Fruit fly (Drosophila melanogaster) whole organism, embryonic: ENCODE data around the gene kat80.

Experiments
- Bdp1 ChIP-seq: fragments of 200-800 bp; sonication (Bioruptor generic); optimal IDR thresholded peaks from 3 replicates; lab custom pipeline; 2016; ENCODE audit warnings: missing biosample characterization, missing genetic modification characterization
- CG11560 ChIP-seq: fragments of 200-800 bp; sonication (Bioruptor generic); IDR thresholded peaks from 3 replicates; pipeline ENCODE4 v1.3.6; 2022; ENCODE audit warnings: missing biosample characterization, missing genetic modification characterization
- CG13123 ChIP-seq: fragments of 200-800 bp; sonication (Bioruptor generic); optimal IDR thresholded peaks from 2 replicates; lab custom pipeline; 2016; ENCODE audit warnings: missing biosample characterization, missing genetic modification characterization
- CG13624 ChIP-seq: fragments of 200-800 bp; sonication (Bioruptor generic); optimal IDR thresholded peaks from 2 replicates; lab custom pipeline; 2016; ENCODE audit warnings: missing biosample characterization, missing genetic modification characterization
- CG14050 ChIP-seq: fragments of 200-800 bp; sonication (Bioruptor generic); IDR thresholded peaks from 3 replicates; pipeline ENCODE4 v1.3.6; 2022; ENCODE audit warnings: missing biosample characterization, missing genetic modification characterization
- CG17186 ChIP-seq: fragments of 200-800 bp; sonication (Bioruptor generic); optimal IDR thresholded peaks from 3 replicates; lab custom pipeline; 2017; ENCODE audit warnings: missing biosample characterization, missing genetic modification reagents, missing genetic modification characterization
- CG18619 ChIP-seq: fragments of 200-800 bp; sonication (Bioruptor generic); optimal IDR thresholded peaks from 3 replicates; lab custom pipeline; 2017; ENCODE audit warnings: missing biosample characterization, mild to moderate bottlenecking, missing genetic modification characterization
- CG30431 ChIP-seq: fragments of 200-800 bp; sonication (Bioruptor generic); optimal IDR thresholded peaks from 2 replicates; lab custom pipeline; 2017; ENCODE audit warnings: missing biosample characterization, missing genetic modification characterization
- CG33213 ChIP-seq: fragments of 200-800 bp; sonication (Bioruptor generic); optimal IDR thresholded peaks from 3 replicates; lab custom pipeline; 2016; ENCODE audit warnings: missing biosample characterization, missing genetic modification characterization
- CG3838 ChIP-seq: fragments of 200-800 bp; sonication (Bioruptor generic); optimal IDR thresholded peaks from 3 replicates; lab custom pipeline; 2016; ENCODE audit warnings: missing biosample characterization, missing genetic modification characterization
- CG3847 ChIP-seq: fragments of 200-800 bp; sonication (Bioruptor generic); IDR thresholded peaks from 2 replicates; pipeline ENCODE4 v1.3.6; 2022; ENCODE audit warnings: missing biosample characterization, missing genetic modification characterization
- CG3995 ChIP-seq: fragments of 200-800 bp; sonication (Bioruptor generic); optimal IDR thresholded peaks from 3 replicates; lab custom pipeline; 2016; ENCODE audit warnings: missing biosample characterization, missing genetic modification characterization
- CG4360 ChIP-seq: fragments of 200-800 bp; sonication (Bioruptor generic); IDR thresholded peaks from 2 replicates; pipeline ENCODE4 v1.3.6; 2022; ENCODE audit warnings: missing biosample characterization, missing genetic modification characterization
- CG43689 ChIP-seq: fragments of 200-800 bp; sonication (Bioruptor generic); IDR thresholded peaks from 2 replicates; pipeline ENCODE4 v1.3.6; 2022; ENCODE audit warnings: missing biosample characterization, missing genetic modification characterization
- CG6254 ChIP-seq: fragments of 200-800 bp; sonication (Bioruptor generic); optimal IDR thresholded peaks from 3 replicates; lab custom pipeline; 2017; ENCODE audit warnings: mild to moderate bottlenecking, missing biosample characterization, missing genetic modification reagents, missing genetic modification characterization
- CG9437 ChIP-seq: fragments of 200-800 bp; sonication (Bioruptor generic); optimal IDR thresholded peaks from 2 replicates; lab custom pipeline; 2018; ENCODE audit warnings: missing biosample characterization, mild to moderate bottlenecking, missing genetic modification characterization
- Dad ChIP-seq: fragments of 200-800 bp; sonication (Bioruptor generic); optimal IDR thresholded peaks from 3 replicates; lab custom pipeline; 2016; ENCODE audit warnings: missing biosample characterization, missing genetic modification characterization
- Fer1 ChIP-seq: fragments of 200-800 bp; sonication (Bioruptor generic); optimal IDR thresholded peaks from 2 replicates; lab custom pipeline; 2017; ENCODE audit warnings: missing biosample characterization, mild to moderate bottlenecking, missing genetic modification characterization
- HLH54F ChIP-seq: fragments of 200-800 bp; sonication (Bioruptor generic); optimal IDR thresholded peaks from 3 replicates; lab custom pipeline; 2016; ENCODE audit warnings: missing biosample characterization, missing genetic modification characterization
- NK7.1 ChIP-seq: fragments of 200-800 bp; sonication (Bioruptor generic); optimal IDR thresholded peaks from 3 replicates; lab custom pipeline; 2016; ENCODE audit warnings: missing biosample characterization, missing genetic modification characterization
- Nf-YA ChIP-seq: fragments of 200-800 bp; sonication (Bioruptor generic); IDR thresholded peaks from 2 replicates; pipeline ENCODE4 v1.3.6; 2022; ENCODE audit warnings: missing biosample characterization, missing genetic modification characterization
- Oli ChIP-seq: fragments of 200-800 bp; sonication (Bioruptor generic); optimal IDR thresholded peaks from 2 replicates; lab custom pipeline; 2018; ENCODE audit warnings: missing biosample characterization, mild to moderate bottlenecking, missing genetic modification characterization, moderate library complexity
- Pdp1 ChIP-seq, 2 experiments: fragments of 200-800 bp; sonication (Bioruptor generic); optimal IDR thresholded peaks; 3 replicates each; lab custom pipeline; 2016; ENCODE audit warnings: missing biosample characterization in 2 of 2, missing genetic modification characterization in 2 of 2, mild to moderate bottlenecking in 1 of 2, moderate library complexity in 1 of 2
- Sry-β ChIP-seq: fragments of 200-800 bp; sonication (Bioruptor generic); optimal IDR thresholded peaks from 2 replicates; lab custom pipeline; 2018; ENCODE audit warnings: missing biosample characterization, mild to moderate bottlenecking, missing genetic modification characterization, moderate library complexity
- Tbp ChIP-seq: fragments of >200 bp; optimal IDR thresholded peaks from 2 replicates; lab custom pipeline; 2018; ENCODE audit warnings: missing biosample characterization, missing genetic modification characterization
- cas ChIP-seq: fragments of 200-800 bp; sonication (Bioruptor generic); IDR thresholded peaks from 2 replicates; pipeline ENCODE4 v1.3.6; 2022; ENCODE audit warnings: missing biosample characterization, missing genetic modification characterization
- cg ChIP-seq: fragments of 200-800 bp; sonication (Bioruptor generic); optimal IDR thresholded peaks from 3 replicates; lab custom pipeline; 2019; ENCODE audit warnings: missing biosample characterization, mild to moderate bottlenecking, missing genetic modification characterization, moderate library complexity
- chn ChIP-seq: fragments of 200-800 bp; sonication (Bioruptor generic); optimal IDR thresholded peaks from 2 replicates; lab custom pipeline; 2016; ENCODE audit warnings: missing biosample characterization, missing genetic modification characterization
- corto ChIP-seq: fragments of 200-800 bp; sonication (Bioruptor generic); optimal IDR thresholded peaks from 2 replicates; lab custom pipeline; 2016; ENCODE audit warnings: missing biosample characterization, mild to moderate bottlenecking, missing genetic modification characterization, moderate library complexity
- cwo ChIP-seq: fragments of 200-800 bp; sonication (Bioruptor generic); optimal IDR thresholded peaks from 3 replicates; lab custom pipeline; 2017; ENCODE audit warnings: missing biosample characterization, missing genetic modification characterization, mild to moderate bottlenecking, moderate library complexity, missing genetic modification reagents
- dpn ChIP-seq, 2 experiments: fragments of 200-800 bp; sonication (Bioruptor generic); optimal IDR thresholded peaks; 3 replicates each; lab custom pipeline; 2016; ENCODE audit warnings: missing biosample characterization in 2 of 2, missing genetic modification characterization in 2 of 2
- eve ChIP-seq, 2 experiments: fragments of >200 bp; optimal IDR thresholded peaks; 2 replicates each; lab custom pipeline; 2017; ENCODE audit warnings: missing biosample characterization in 2 of 2, missing genetic modification characterization in 2 of 2
- exex ChIP-seq: fragments of 200-800 bp; sonication (Bioruptor generic); optimal IDR thresholded peaks from 4 replicates; lab custom pipeline; 2018; ENCODE audit warnings: missing biosample characterization, mild to moderate bottlenecking, missing genetic modification characterization, moderate library complexity
- eyg ChIP-seq: fragments of 200-800 bp; sonication (Bioruptor generic); optimal IDR thresholded peaks from 3 replicates; lab custom pipeline; 2016; ENCODE audit warnings: missing biosample characterization, missing genetic modification characterization
- ftz-f1 ChIP-seq: fragments of 200-800 bp; sonication (Bioruptor generic); optimal IDR thresholded peaks from 2 replicates; lab custom pipeline; 2016; ENCODE audit warnings: missing biosample characterization, missing genetic modification characterization
- grau ChIP-seq: fragments of 200-800 bp; optimal IDR thresholded peaks from 3 replicates; lab custom pipeline; 2019; ENCODE audit warnings: missing biosample characterization, mild to moderate bottlenecking, missing genetic modification characterization, moderate library complexity
- grn ChIP-seq: fragments of 200-800 bp; sonication (Bioruptor generic); optimal IDR thresholded peaks from 3 replicates; lab custom pipeline; 2017; ENCODE audit warnings: missing biosample characterization, missing genetic modification characterization
- ind ChIP-seq: fragments of 200-800 bp; sonication (Bioruptor generic); optimal IDR thresholded peaks from 3 replicates; lab custom pipeline; 2016; ENCODE audit warnings: missing biosample characterization, missing genetic modification characterization
- kni ChIP-seq: fragments of 200-800 bp; sonication (Bioruptor generic); optimal IDR thresholded peaks from 3 replicates; lab custom pipeline; 2017; ENCODE audit warnings: mild to moderate bottlenecking, missing biosample characterization, missing genetic modification reagents, missing genetic modification characterization
- knrl ChIP-seq: fragments of 200-800 bp; sonication (Bioruptor generic); IDR thresholded peaks from 3 replicates; pipeline ENCODE4 v1.3.6; 2022; ENCODE audit warnings: missing biosample characterization, missing genetic modification characterization; ENCODE audit not compliant: partially characterized antibody
- luna ChIP-seq: fragments of 200-800 bp; sonication (Bioruptor generic); optimal IDR thresholded peaks from 2 replicates; lab custom pipeline; 2016; ENCODE audit warnings: missing biosample characterization, missing genetic modification characterization
- maf-S ChIP-seq: fragments of 200-800 bp; sonication (Bioruptor generic); optimal IDR thresholded peaks from 2 replicates; lab custom pipeline; 2016; ENCODE audit warnings: missing biosample characterization, missing genetic modification characterization
- pb ChIP-seq: fragments of 200-800 bp; sonication (Bioruptor generic); optimal IDR thresholded peaks from 3 replicates; lab custom pipeline; 2016; ENCODE audit warnings: missing biosample characterization, missing genetic modification characterization
- pfk ChIP-seq: fragments of 200-800 bp; sonication (Bioruptor generic); optimal IDR thresholded peaks from 2 replicates; lab custom pipeline; 2018; ENCODE audit warnings: missing biosample characterization, mild to moderate bottlenecking, missing genetic modification characterization, moderate library complexity
- phol ChIP-seq: fragments of 200-800 bp; sonication (Bioruptor generic); optimal IDR thresholded peaks from 3 replicates; lab custom pipeline; 2018; ENCODE audit warnings: missing biosample characterization, mild to moderate bottlenecking, missing genetic modification characterization, moderate library complexity
- sob ChIP-seq: fragments of 200-800 bp; sonication (Bioruptor generic); IDR thresholded peaks from 2 replicates; pipeline ENCODE4 v1.3.6; 2022; ENCODE audit warnings: missing biosample characterization, missing genetic modification characterization
- ssp ChIP-seq: fragments of 200-800 bp; sonication (Bioruptor generic); IDR thresholded peaks from 2 replicates; pipeline ENCODE4 v1.3.6; 2022; ENCODE audit warnings: missing biosample characterization, missing genetic modification characterization
- tll ChIP-seq, 2 experiments: fragments of 200-800 bp in 1 of 2; fragments of >200 bp in 1 of 2; sonication (Bioruptor generic) in 1 of 2; optimal IDR thresholded peaks; 2 replicates each; lab custom pipeline; 2017 to 2019; ENCODE audit warnings: missing biosample characterization in 2 of 2, missing genetic modification characterization in 2 of 2, mild to moderate bottlenecking in 1 of 2, moderate library complexity in 1 of 2
- trem ChIP-seq: fragments of 200-800 bp; optimal IDR thresholded peaks from 3 replicates; lab custom pipeline; 2019; ENCODE audit warnings: missing biosample characterization, mild to moderate bottlenecking, missing genetic modification characterization, moderate library complexity
- unpg ChIP-seq: fragments of 200-800 bp; sonication (Bioruptor generic); optimal IDR thresholded peaks from 3 replicates; lab custom pipeline; 2018; ENCODE audit warnings: missing biosample characterization, mild to moderate bottlenecking, missing genetic modification characterization, moderate library complexity
- zfh2 ChIP-seq: fragments of 200-800 bp; sonication (Bioruptor generic); optimal IDR thresholded peaks from 2 replicates; lab custom pipeline; 2016; ENCODE audit warnings: missing biosample characterization, missing genetic modification characterization

Gene kat80

dm6 chrX:16278783-16279182 lies 2.8 kb upstream of the kat80 start (continued):
- TF ChIP-seq Oli (tag; lab: Kevin White, UChicago) (peak; percentile 86), NK7.1 (GFP tag; lab: Kevin White, UChicago) (no peak), CG17186 (GFP tag; lab: Kevin White, UChicago) (peak; percentile 56), CG14050 (GFP tag; lab: Robert Waterston, UW) (peak; percentile 68; the same call in 2 of the 3 replicates), CG30431 (GFP tag; lab: Kevin White, UChicago) (peak; percentile 89), knrl (GFP tag; lab: Robert Waterston, UW) (no peak), CG43689 (GFP tag; lab: Robert Waterston, UW) (peak; percentile 45; the same call in 1 of the 2 replicates), eyg (GFP tag; lab: Kevin White, UChicago) (no peak), cg (peak; percentile 68), Dad (GFP tag; lab: Kevin White, UChicago) (peak; percentile 5), CG3995 (GFP tag; lab: Kevin White, UChicago) (no peak), CG3838 (GFP tag; lab: Kevin White, UChicago) (peak; percentile 12), ssp (GFP tag; lab: Robert Waterston, UW) (peak; percentile 29), sob (GFP tag; lab: Robert Waterston, UW) (peak; percentile 59; the same call in 1 of the 2 replicates), unpg (peak; percentile 89), Sry-β (peak; percentile 32), HLH54F (GFP tag; lab: Kevin White, UChicago) (peak; percentile 15), eve (GFP tag; optimal IDR thresholded peaks at IDR 0.05; lab: Kevin White, UChicago) (peak in 1 of 2 experiments; percentile 92), CG3847 (GFP tag; lab: Robert Waterston, UW) (peak; percentile 66), Nf-YA (GFP tag; lab: Robert Waterston, UW) (peak; percentile 55; the same call in 1 of the 2 replicates), ftz-f1 (GFP tag; lab: Kevin White, UChicago) (no peak), Bdp1 (GFP tag; lab: Kevin White, UChicago) (peak; percentile 40), dpn (GFP tag; optimal IDR thresholded peaks at IDR 0.05; lab: Kevin White, UChicago) (peak; percentile 13 to 66), phol (tag; lab: Kevin White, UChicago) (peak; percentile 85), Tbp (no peak), kni (peak; percentile 85), cas (GFP tag; lab: Robert Waterston, UW) (0 out of 2 replicates have a peak, but pooled peaks have one; percentile 32), pfk (peak; percentile 57), Pdp1 (GFP tag; optimal IDR thresholded peaks at IDR 0.05; lab: Kevin White, UChicago) (peak; percentile 18 to 41), CG18619 (GFP tag; lab: Kevin White, UChicago) (peak; percentile 75), pb (GFP tag; lab: Kevin White, UChicago) (peak; percentile 27), ind (GFP tag; lab: Kevin White, UChicago) (peak; percentile 66), CG4360 (peak; percentile 60), tll (GFP tag; optimal IDR thresholded peaks at IDR 0.05; lab: Kevin White, UChicago) (no peak), CG6254 (GFP tag; lab: Kevin White, UChicago) (peak; percentile 93), exex (tag; lab: Kevin White, UChicago) (peak; percentile 34), zfh2 (GFP tag; lab: Kevin White, UChicago) (no peak), CG13123 (GFP tag; lab: Kevin White, UChicago) (no peak), Fer1 (GFP tag; lab: Kevin White, UChicago) (peak; percentile 87), maf-S (GFP tag; lab: Kevin White, UChicago) (no peak), CG13624 (GFP tag; lab: Kevin White, UChicago) (no peak), CG11560 (tag; lab: Robert Waterston, UW) (peak; percentile 44; the same call in 1 of the 3 replicates), grn (no peak), chn (GFP tag; lab: Kevin White, UChicago) (peak; percentile 52), corto (peak; percentile 40), CG9437 (GFP tag; lab: Kevin White, UChicago) (peak; percentile 27), luna (no peak), cwo (peak; percentile 76), grau (peak; percentile 84), trem (tag; lab: Kevin White, UChicago) (peak; percentile 85), CG33213 (peak; percentile 16)
